Worm (Caenorhabditis elegans) whole organism, L1 larva: ENCODE data around the gene C27F2.10.

ENCODE experiments used
- C04F5.9 ChIP-seq: sonication (generic microtip); optimal IDR thresholded peaks from 2 replicates; lab custom pipeline; 2016; ENCODE audit warnings: missing genetic modification characterization, missing compliant biosample characterization
- C16A3.4 ChIP-seq: fragments of 150-350 bp; optimal IDR thresholded peaks from 2 replicates; lab custom pipeline; 2014; ENCODE audit warnings: missing biosample characterization, missing genetic modification characterization
- C34B4.2 ChIP-seq: sonication (generic microtip); optimal IDR thresholded peaks from 2 replicates; lab custom pipeline; 2017; ENCODE audit warnings: mild to moderate bottlenecking, missing genetic modification characterization, missing compliant biosample characterization
- F16B12.6 ChIP-seq: fragments of 150-350 bp; optimal IDR thresholded peaks from 2 replicates; lab custom pipeline; 2014; ENCODE audit warnings: missing biosample characterization, missing genetic modification characterization
- Y116A8C.19 ChIP-seq: sonication (generic microtip); optimal IDR thresholded peaks from 2 replicates; lab custom pipeline; 2016; ENCODE audit warnings: missing compliant biosample characterization, missing genetic modification characterization, borderline replicate concordance
- aha-1 ChIP-seq: fragments of 150-350 bp; optimal IDR thresholded peaks from 2 replicates; lab custom pipeline; 2014; ENCODE audit warnings: missing biosample characterization, missing genetic modification characterization
- ama-1 ChIP-seq: fragments of 150-350 bp; optimal IDR thresholded peaks from 2 replicates; lab custom pipeline; 2014
- ceh-8 ChIP-seq: fragments of 200-800 bp; sonication (Bioruptor generic); optimal IDR thresholded peaks from 2 replicates; lab custom pipeline; 2018; ENCODE audit warnings: mild to moderate bottlenecking, missing genetic modification characterization, moderate library complexity, missing compliant biosample characterization
- ceh-88 ChIP-seq: fragments of 200-800 bp; sonication (Bioruptor generic); IDR thresholded peaks from 2 replicates; pipeline ENCODE4 v1.3.6; 2022; ENCODE audit warnings: missing genetic modification characterization, missing compliant biosample characterization
- ceh-90 ChIP-seq: sonication (generic microtip); optimal IDR thresholded peaks from 2 replicates; lab custom pipeline; 2016; ENCODE audit warnings: missing genetic modification characterization, missing compliant biosample characterization
- ces-1 ChIP-seq: fragments of 150-350 bp; optimal IDR thresholded peaks from 2 replicates; lab custom pipeline; 2014; ENCODE audit warnings: missing biosample characterization, missing genetic modification reagents, missing genetic modification characterization
- efl-1 ChIP-seq, 4 experiments: fragments of 150-350 bp; optimal IDR thresholded peaks in 3 of 4; peaks in 1 of 4; 1 replicate in 1 of 4; 2 replicates in 3 of 4; lab custom pipeline; 2014; ENCODE audit warnings: missing biosample characterization in 2 of 4, missing genetic modification characterization in 2 of 4, missing genetic modification reagents in 2 of 4
- efl-3 ChIP-seq: fragments of 200-800 bp; sonication (Bioruptor generic); optimal IDR thresholded peaks from 2 replicates; lab custom pipeline; 2018; ENCODE audit warnings: mild to moderate bottlenecking, missing genetic modification characterization, missing compliant biosample characterization
- egl-13 ChIP-seq: sonication (generic microtip); optimal IDR thresholded peaks from 2 replicates; lab custom pipeline; 2016; ENCODE audit warnings: missing genotype, missing genetic modification reagents, missing genetic modification characterization, missing compliant biosample characterization
- egl-27 ChIP-seq, 2 experiments: fragments of 150-350 bp in 1 of 2; sonication (generic microtip); optimal IDR thresholded peaks; 3 replicates each; lab custom pipeline; 2017 to 2018; ENCODE audit warnings: missing biosample characterization in 2 of 2, missing genetic modification characterization in 2 of 2, missing genetic modification reagents in 2 of 2
- elt-2 ChIP-seq: sonication (generic microtip); optimal IDR thresholded peaks from 2 replicates; lab custom pipeline; 2016; ENCODE audit warnings: missing genetic modification characterization, mild to moderate bottlenecking, inconsistent platforms, missing compliant biosample characterization, missing genetic modification reagents
- fkh-10 ChIP-seq: sonication (generic microtip); optimal IDR thresholded peaks from 2 replicates; lab custom pipeline; 2017; ENCODE audit warnings: missing biosample characterization, missing genetic modification reagents, missing genetic modification characterization
- fkh-4 ChIP-seq: sonication (generic microtip); optimal IDR thresholded peaks from 2 replicates; lab custom pipeline; 2016; ENCODE audit warnings: missing compliant biosample characterization, missing genetic modification characterization, borderline replicate concordance
- grh-1 ChIP-seq: fragments of 200-800 bp; sonication (Bioruptor generic); IDR thresholded peaks from 2 replicates; pipeline ENCODE4 v1.3.6; 2022; ENCODE audit warnings: missing genetic modification reagents, missing genetic modification characterization, missing compliant biosample characterization
- hlh-17 ChIP-seq: fragments of 200-800 bp; sonication (Bioruptor generic); optimal IDR thresholded peaks from 2 replicates; lab custom pipeline; 2018; ENCODE audit warnings: missing genetic modification characterization, mild to moderate bottlenecking, missing compliant biosample characterization, moderate library complexity, borderline replicate concordance
- irx-1 ChIP-seq: sonication (generic microtip); optimal IDR thresholded peaks from 2 replicates; lab custom pipeline; 2016; ENCODE audit warnings: missing genetic modification characterization, missing compliant biosample characterization
- jun-1 ChIP-seq: fragments of 150-350 bp; optimal IDR thresholded peaks from 2 replicates; lab custom pipeline; 2014; ENCODE audit warnings: missing biosample characterization, missing genetic modification reagents, missing genetic modification characterization
- lin-14 ChIP-seq: fragments of 200-800 bp; sonication (Bioruptor generic); optimal IDR thresholded peaks from 2 replicates; lab custom pipeline; 2018; ENCODE audit warnings: mild to moderate bottlenecking, missing genetic modification characterization, moderate library complexity, missing compliant biosample characterization
- lin-15B ChIP-seq: fragments of 150-350 bp; sonication (generic microtip); optimal IDR thresholded peaks from 3 replicates; lab custom pipeline; 2014; ENCODE audit warnings: missing biosample characterization, missing genetic modification characterization
- lin-35 ChIP-seq, 2 experiments: fragments of 150-350 bp; optimal IDR thresholded peaks; 2 replicates each; lab custom pipeline; 2014; ENCODE audit warnings: missing biosample characterization in 2 of 2, missing genetic modification characterization in 2 of 2, missing genetic modification reagents in 2 of 2
- lsy-2 ChIP-seq, 2 experiments: fragments of 150-350 bp; optimal IDR thresholded peaks; 2 replicates each; lab custom pipeline; 2014; ENCODE audit warnings: missing biosample characterization in 2 of 2, missing genetic modification characterization in 2 of 2
- mdl-1 ChIP-seq, 2 experiments: fragments of 150-350 bp; optimal IDR thresholded peaks; 2 replicates each; lab custom pipeline; 2014 to 2017; ENCODE audit warnings: missing biosample characterization in 2 of 2, missing genetic modification characterization in 2 of 2, inconsistent platforms in 1 of 2
- mef-2 ChIP-seq: fragments of 150-350 bp; optimal IDR thresholded peaks from 2 replicates; lab custom pipeline; 2014; ENCODE audit warnings: missing biosample characterization, missing genetic modification characterization
- nhr-20 ChIP-seq: sonication (generic microtip); optimal IDR thresholded peaks from 2 replicates; lab custom pipeline; 2016; ENCODE audit warnings: mild to moderate bottlenecking, missing genetic modification characterization, missing compliant biosample characterization
- nhr-237 ChIP-seq: fragments of 150-350 bp; optimal IDR thresholded peaks from 2 replicates; lab custom pipeline; 2014; ENCODE audit warnings: missing biosample characterization, missing genetic modification characterization
- nhr-28 ChIP-seq: fragments of 150-350 bp; optimal IDR thresholded peaks from 2 replicates; lab custom pipeline; 2014; ENCODE audit warnings: missing biosample characterization, missing genetic modification characterization
- nhr-84 ChIP-seq: sonication (generic microtip); optimal IDR thresholded peaks from 2 replicates; lab custom pipeline; 2017; ENCODE audit warnings: missing biosample characterization, missing genetic modification characterization
- pag-3 ChIP-seq: sonication (generic microtip); optimal IDR thresholded peaks from 2 replicates; lab custom pipeline; 2017; ENCODE audit warnings: missing genetic modification characterization, mild to moderate bottlenecking, missing compliant biosample characterization, antibody characterized with exemption, borderline replicate concordance; ENCODE audit not compliant: insufficient read depth
- pax-3 ChIP-seq: fragments of 200-800 bp; sonication (Bioruptor generic); optimal IDR thresholded peaks from 2 replicates; lab custom pipeline; 2018; ENCODE audit warnings: mild to moderate bottlenecking, missing genetic modification characterization, moderate library complexity, missing compliant biosample characterization
- rnt-1 ChIP-seq: sonication (generic microtip); optimal IDR thresholded peaks from 2 replicates; lab custom pipeline; 2016; ENCODE audit warnings: mild to moderate bottlenecking, missing genetic modification characterization, moderate library complexity, missing compliant biosample characterization
- snu-23 ChIP-seq: sonication (generic microtip); optimal IDR thresholded peaks from 2 replicates; lab custom pipeline; 2016; ENCODE audit warnings: missing genetic modification characterization, missing compliant biosample characterization
- sox-4 ChIP-seq: sonication (generic microtip); optimal IDR thresholded peaks from 2 replicates; lab custom pipeline; 2016; ENCODE audit warnings: missing genetic modification characterization, missing compliant biosample characterization
- sup-37 ChIP-seq: fragments of 200-800 bp; sonication (Bioruptor generic); optimal IDR thresholded peaks from 2 replicates; lab custom pipeline; 2018; ENCODE audit warnings: mild to moderate bottlenecking, missing genetic modification characterization, missing compliant biosample characterization
- swsn-7 ChIP-seq: sonication (generic microtip); optimal IDR thresholded peaks from 2 replicates; lab custom pipeline; 2016; ENCODE audit warnings: missing genetic modification characterization, missing compliant biosample characterization
- tbx-2 ChIP-seq: sonication (generic microtip); optimal IDR thresholded peaks from 2 replicates; lab custom pipeline; 2016; ENCODE audit warnings: missing genetic modification characterization, missing compliant biosample characterization
- tlp-1 ChIP-seq: fragments of 150-350 bp; optimal IDR thresholded peaks from 2 replicates; lab custom pipeline; 2014; ENCODE audit warnings: missing biosample characterization, missing genetic modification characterization
- unc-30 ChIP-seq: sonication (generic microtip); optimal IDR thresholded peaks from 2 replicates; lab custom pipeline; 2017; ENCODE audit warnings: missing biosample characterization, missing genetic modification characterization
- unc-86 ChIP-seq: sonication (generic microtip); optimal IDR thresholded peaks from 2 replicates; lab custom pipeline; 2016; ENCODE audit warnings: missing genetic modification characterization, missing compliant biosample characterization
- unc-98 ChIP-seq: fragments of 200-800 bp; sonication (Bioruptor generic); IDR thresholded peaks from 2 replicates; pipeline ENCODE4 v1.3.6; 2022; ENCODE audit warnings: missing genetic modification characterization, missing compliant biosample characterization
- vab-15 ChIP-seq: sonication (generic microtip); optimal IDR thresholded peaks from 2 replicates; lab custom pipeline; 2017; ENCODE audit warnings: missing genotype, mild to moderate bottlenecking, missing genetic modification characterization, missing compliant biosample characterization
- zag-1 ChIP-seq: fragments of 150-350 bp; optimal IDR thresholded peaks from 2 replicates; lab custom pipeline; 2014; ENCODE audit warnings: missing biosample characterization, missing genetic modification characterization

C27F2.10 gene

ce11 chrIII:5018116-5018689, 31.5 kb upstream of the C27F2.10 start, which contains the start of gene wip-1 (continued):
- peak; percentile 99 for TF ChIP-seq C16A3.4 (tag; lab: Kevin White, UChicago)
- peak in 1 of 2 experiments; percentile 98 for TF ChIP-seq mdl-1 (tag; optimal IDR thresholded peaks at IDR 0.05; lab: Kevin White, UChicago)
- peak; percentile 99 for TF ChIP-seq snu-23 (GFP tag; lab: Kevin White, UChicago)

ce11 chrIII:5017550-5017949, 30.9 kb upstream of the C27F2.10 start, which contains the start of gene larp-1:
larp-1 (minus strand) TSS chrIII:5017650.
- TF ChIP-seq tlp-1 (tag; lab: Kevin White, UChicago): no peak
- no peak for TF ChIP-seq fkh-4 (tag; lab: Kevin White, UChicago)
- TF ChIP-seq fkh-10: no peak
- no peak for TF ChIP-seq egl-13 (tag; lab: Kevin White, UChicago)
- TF ChIP-seq elt-2 (tag; lab: Kevin White, UChicago): no peak
- TF ChIP-seq lin-15B: no peak
- TF ChIP-seq egl-27 (tag; optimal IDR thresholded peaks at IDR 0.05; lab: Kevin White, UChicago): no peak
- no peak for TF ChIP-seq ceh-88 (GFP tag; lab: Robert Waterston, UW)
- no peak for TF ChIP-seq nhr-20
- no peak for TF ChIP-seq hlh-17 (GFP tag; lab: Kevin White, UChicago)
- TF ChIP-seq, all 84 proteins: peak for 0

ce11 chrIII:5013915-5014346, 27.2 kb upstream of the C27F2.10 start:
- TF ChIP-seq C16A3.4 (tag; lab: Kevin White, UChicago) (peak; percentile 80), ceh-90 (tag; lab: Kevin White, UChicago) (no peak), F16B12.6 (tag; lab: Kevin White, UChicago) (peak; percentile 13), nhr-237 (tag; lab: Kevin White, UChicago) (peak; percentile 74), C34B4.2 (tag; lab: Kevin White, UChicago) (no peak), vab-15 (tag; lab: Kevin White, UChicago) (peak; percentile 22), mef-2 (tag; lab: Kevin White, UChicago) (peak; percentile 73), pag-3 (tag; lab: Kevin White, UChicago) (no peak), lin-14 (peak; percentile 98), sup-37 (GFP tag; lab: Kevin White, UChicago) (peak; percentile 32), Y116A8C.19 (no peak), fkh-4 (tag; lab: Kevin White, UChicago) (peak; percentile 20), nhr-84 (tag; lab: Kevin White, UChicago) (no peak), C04F5.9 (peak; percentile 24), nhr-28 (tag; lab: Kevin White, UChicago) (no peak), tbx-2 (peak; percentile 96), unc-30 (no peak), hlh-17 (GFP tag; lab: Kevin White, UChicago) (no peak), grh-1 (GFP tag; lab: Robert Waterston, UW) (no peak), aha-1 (tag; lab: Kevin White, UChicago) (no peak), zag-1 (peak; percentile 77), jun-1 (tag; lab: Kevin White, UChicago) (peak; percentile 85), efl-3 (no peak), sox-4 (tag; lab: Kevin White, UChicago) (peak; percentile 54), tlp-1 (tag; lab: Kevin White, UChicago) (no peak), ama-1 (lab: Kevin White, UChicago) (peak; percentile 15), ceh-88 (GFP tag; lab: Robert Waterston, UW) (peak; percentile 55; the same call in 1 of the 2 replicates), lsy-2 (tag; optimal IDR thresholded peaks at IDR 0.05; lab: Kevin White, UChicago) (peak; percentile 83 to 91), unc-86 (tag; lab: Kevin White, UChicago) (peak; percentile 89), unc-98 (GFP tag; lab: Robert Waterston, UW) (no peak), lin-35 (GFP tag; optimal IDR thresholded peaks at IDR 0.05; lab: Kevin White, UChicago) (peak; percentile 71 to 83), ceh-8 (GFP tag; lab: Kevin White, UChicago) (peak; percentile 57), elt-2 (tag; lab: Kevin White, UChicago) (peak; percentile 44), irx-1 (peak; percentile 59), swsn-7 (tag; lab: Kevin White, UChicago) (peak; percentile 89), ces-1 (GFP tag; lab: Kevin White, UChicago) (no peak), pax-3 (tag; lab: Kevin White, UChicago) (no peak), rnt-1 (tag; lab: Kevin White, UChicago) (peak; percentile 71), efl-1 (optimal IDR thresholded peaks at IDR 0.05; lab: Kevin White, UChicago) (peak; percentile 81 to 82), efl-1 (GFP tag; optimal IDR thresholded peaks at IDR 0.05 in 1 of 2; lab: Kevin White, UChicago) (peak; percentile 54 to 95)
